Fruit fly (Drosophila melanogaster) whole organism, embryonic: ENCODE results near the gene kri.
A peak's percentile ranks its signal among the peaks of the same experiment; 100 is the strongest.

Experiments used
- Abd-B ChIP-seq: fragments of 200-800 bp; sonication (Bioruptor generic); optimal IDR thresholded peaks from 2 replicates; lab custom pipeline; 2018; ENCODE audit warnings: missing biosample characterization, mild to moderate bottlenecking, missing genetic modification characterization, moderate library complexity
- Bteb2 ChIP-seq: fragments of 200-800 bp; sonication (Bioruptor generic); optimal IDR thresholded peaks from 2 replicates; lab custom pipeline; 2016; ENCODE audit warnings: missing biosample characterization, missing genetic modification characterization
- CG10462 ChIP-seq: fragments of 200-800 bp; sonication (Bioruptor generic); optimal IDR thresholded peaks from 2 replicates; lab custom pipeline; 2016; ENCODE audit warnings: missing biosample characterization, missing genetic modification characterization
- CG12219 ChIP-seq: fragments of 200-800 bp; sonication (Bioruptor generic); optimal IDR thresholded peaks from 3 replicates; lab custom pipeline; 2018; ENCODE audit warnings: missing biosample characterization, mild to moderate bottlenecking, missing genetic modification characterization
- CG12769 ChIP-seq: fragments of 200-800 bp; sonication (Bioruptor generic); optimal IDR thresholded peaks from 2 replicates; lab custom pipeline; 2019; ENCODE audit warnings: missing biosample characterization, mild to moderate bottlenecking, missing genetic modification characterization, moderate library complexity
- CG13287 ChIP-seq: fragments of 200-800 bp; sonication (Bioruptor generic); IDR thresholded peaks from 2 replicates; pipeline ENCODE4 v1.3.6; 2022; ENCODE audit warnings: missing biosample characterization, missing genetic modification characterization; ENCODE audit not compliant: partially characterized antibody
- CG15269 ChIP-seq: fragments of 200-800 bp; sonication (Bioruptor generic); optimal IDR thresholded peaks from 2 replicates; lab custom pipeline; 2018; ENCODE audit warnings: missing biosample characterization, mild to moderate bottlenecking, missing genetic modification characterization, moderate library complexity
- CG15479 ChIP-seq: fragments of 200-800 bp; sonication (Bioruptor generic); optimal IDR thresholded peaks from 3 replicates; lab custom pipeline; 2019; ENCODE audit warnings: missing biosample characterization, mild to moderate bottlenecking, missing genetic modification characterization, moderate library complexity
- CG17802 ChIP-seq: fragments of 200-800 bp; sonication (Bioruptor generic); optimal IDR thresholded peaks from 2 replicates; lab custom pipeline; 2018; ENCODE audit warnings: missing biosample characterization, mild to moderate bottlenecking, missing genetic modification characterization, moderate library complexity
- CG2889 ChIP-seq: fragments of 200-800 bp; sonication (Bioruptor generic); IDR thresholded peaks from 3 replicates; pipeline ENCODE4 v1.3.6; 2022; ENCODE audit warnings: missing biosample characterization, missing genetic modification characterization
- CG31388 ChIP-seq: fragments of 200-800 bp; sonication (Bioruptor generic); optimal IDR thresholded peaks from 2 replicates; lab custom pipeline; 2016; ENCODE audit warnings: missing biosample characterization, missing genetic modification characterization
- CG3281 ChIP-seq: fragments of 200-800 bp; sonication (Bioruptor generic); optimal IDR thresholded peaks from 3 replicates; lab custom pipeline; 2017; ENCODE audit warnings: missing biosample characterization, mild to moderate bottlenecking, missing genetic modification characterization
- CG6254 ChIP-seq: fragments of 200-800 bp; sonication (Bioruptor generic); optimal IDR thresholded peaks from 3 replicates; lab custom pipeline; 2017; ENCODE audit warnings: mild to moderate bottlenecking, missing biosample characterization, missing genetic modification reagents, missing genetic modification characterization
- Dp ChIP-seq: fragments of 200-800 bp; sonication (Bioruptor generic); optimal IDR thresholded peaks from 2 replicates; lab custom pipeline; 2018; ENCODE audit warnings: missing biosample characterization, mild to moderate bottlenecking, missing genetic modification characterization, moderate library complexity
- Drgx ChIP-seq: fragments of 200-800 bp; sonication (Bioruptor generic); IDR thresholded peaks from 2 replicates; pipeline ENCODE4 v1.3.6; 2022; ENCODE audit warnings: missing biosample characterization, missing genetic modification characterization
- Fer3 ChIP-seq: fragments of 200-800 bp; sonication (Bioruptor generic); optimal IDR thresholded peaks from 2 replicates; lab custom pipeline; 2018; ENCODE audit warnings: missing biosample characterization, mild to moderate bottlenecking, missing genetic modification characterization, moderate library complexity
- Hr78 ChIP-seq, 2 experiments: fragments of 200-800 bp in 1 of 2; fragments of >200 bp in 1 of 2; sonication (Bioruptor generic) in 1 of 2; optimal IDR thresholded peaks; 2 replicates each; lab custom pipeline; 2017 to 2019; ENCODE audit warnings: missing biosample characterization in 2 of 2, missing genetic modification characterization in 2 of 2, mild to moderate bottlenecking in 1 of 2, moderate library complexity in 1 of 2
- Lim3 ChIP-seq: fragments of 200-800 bp; sonication (Bioruptor generic); IDR thresholded peaks from 2 replicates; pipeline ENCODE4 v1.3.6; 2022; ENCODE audit warnings: missing biosample characterization, missing genetic modification characterization
- NfI ChIP-seq: fragments of 200-800 bp; sonication (Bioruptor generic); optimal IDR thresholded peaks from 3 replicates; lab custom pipeline; 2018; ENCODE audit warnings: missing biosample characterization, mild to moderate bottlenecking, missing genetic modification characterization, moderate library complexity
- Opbp ChIP-seq: fragments of 200-800 bp; sonication (Bioruptor generic); IDR thresholded peaks from 3 replicates; pipeline ENCODE4 v1.3.6; 2022; ENCODE audit warnings: missing biosample characterization, missing genetic modification characterization; ENCODE audit not compliant: partially characterized antibody
- Scr ChIP-seq: fragments of 200-800 bp; sonication (Bioruptor generic); IDR thresholded peaks from 2 replicates; pipeline ENCODE4 v1.3.6; 2022; ENCODE audit warnings: missing biosample characterization, missing genetic modification characterization; ENCODE audit not compliant: partially characterized antibody
- cg ChIP-seq: fragments of 200-800 bp; sonication (Bioruptor generic); optimal IDR thresholded peaks from 3 replicates; lab custom pipeline; 2019; ENCODE audit warnings: missing biosample characterization, mild to moderate bottlenecking, missing genetic modification characterization, moderate library complexity
- chinmo ChIP-seq: fragments of 200-800 bp; sonication (Bioruptor generic); IDR thresholded peaks from 4 replicates; pipeline ENCODE4 v1.3.6; 2022; ENCODE audit warnings: missing biosample characterization, missing genetic modification characterization; ENCODE audit not compliant: partially characterized antibody
- ci ChIP-seq: fragments of 200-800 bp; sonication (Bioruptor generic); IDR thresholded peaks from 3 replicates; pipeline ENCODE4 v1.3.6; 2022; ENCODE audit warnings: missing biosample characterization, missing genetic modification characterization
- croc ChIP-seq: fragments of 200-800 bp; sonication (Bioruptor generic); conservative IDR thresholded peaks from 3 replicates; pipeline ENCODE4 v1.3.6; 2022; ENCODE audit warnings: missing biosample characterization, missing genetic modification characterization
- dan ChIP-seq: fragments of 200-800 bp; sonication (Bioruptor generic); IDR thresholded peaks from 2 replicates; pipeline ENCODE4 v1.3.6; 2022; ENCODE audit warnings: missing biosample characterization, missing genetic modification characterization
- ftz-f1 ChIP-seq: fragments of 200-800 bp; sonication (Bioruptor generic); optimal IDR thresholded peaks from 2 replicates; lab custom pipeline; 2016; ENCODE audit warnings: missing biosample characterization, missing genetic modification characterization
- ken ChIP-seq: fragments of 200-800 bp; sonication (Bioruptor generic); IDR thresholded peaks from 3 replicates; pipeline ENCODE4 v1.3.6; 2022; ENCODE audit warnings: missing biosample characterization, missing genetic modification characterization
- nom ChIP-seq: fragments of 200-800 bp; sonication (Bioruptor generic); optimal IDR thresholded peaks from 2 replicates; lab custom pipeline; 2017; ENCODE audit warnings: missing biosample characterization, missing genetic modification characterization, mild to moderate bottlenecking, moderate library complexity, missing genetic modification reagents
- oc ChIP-seq: fragments of 200-800 bp; sonication (Bioruptor generic); optimal IDR thresholded peaks from 2 replicates; lab custom pipeline; 2018; ENCODE audit warnings: missing biosample characterization, mild to moderate bottlenecking, missing genetic modification characterization, moderate library complexity
- odd ChIP-seq: fragments of 200-800 bp; sonication (Bioruptor generic); optimal IDR thresholded peaks from 2 replicates; lab custom pipeline; 2017; ENCODE audit warnings: missing biosample characterization, mild to moderate bottlenecking, missing genetic modification characterization
- row ChIP-seq: fragments of 200-800 bp; sonication (Bioruptor generic); IDR thresholded peaks from 3 replicates; pipeline ENCODE4 v1.3.6; 2022; ENCODE audit warnings: missing biosample characterization, missing genetic modification characterization
- unpg ChIP-seq: fragments of 200-800 bp; sonication (Bioruptor generic); optimal IDR thresholded peaks from 3 replicates; lab custom pipeline; 2018; ENCODE audit warnings: missing biosample characterization, mild to moderate bottlenecking, missing genetic modification characterization, moderate library complexity
- vvl ChIP-seq: fragments of 200-800 bp; sonication (Bioruptor generic); IDR thresholded peaks from 2 replicates; pipeline ENCODE4 v1.3.6; 2022; ENCODE audit warnings: missing biosample characterization, missing genetic modification characterization
- wor ChIP-seq: fragments of 200-800 bp; sonication (Bioruptor generic); IDR thresholded peaks from 2 replicates; pipeline ENCODE4 v1.3.6; 2022; ENCODE audit warnings: missing biosample characterization, missing genetic modification characterization
- z ChIP-seq: fragments of 200-800 bp; sonication (Bioruptor generic); IDR thresholded peaks from 3 replicates; pipeline ENCODE4 v1.3.6; 2022; ENCODE audit warnings: missing biosample characterization, missing genetic modification characterization
- zfh2 ChIP-seq: fragments of 200-800 bp; sonication (Bioruptor generic); optimal IDR thresholded peaks from 2 replicates; lab custom pipeline; 2016; ENCODE audit warnings: missing biosample characterization, missing genetic modification characterization

Gene kri

dm6 chr3L:5802063-5802531, 8.7 kb upstream of the kri start (continued):
- no peak for TF ChIP-seq ci (GFP tag; lab: Robert Waterston, UW)
- TF ChIP-seq Dp (GFP tag; lab: Kevin White, UChicago) = no peak
- no peak for TF ChIP-seq CG2889
- TF ChIP-seq Fer3 (tag; lab: Kevin White, UChicago) = no peak
- TF ChIP-seq row (GFP tag; lab: Robert Waterston, UW) = no peak
- no peak for TF ChIP-seq unpg (GFP tag; lab: Kevin White, UChicago)
- peak; percentile 70 for TF ChIP-seq z (GFP tag; lab: Robert Waterston, UW)
- no peak for TF ChIP-seq CG3281
- TF ChIP-seq oc (tag; lab: Kevin White, UChicago) = peak; percentile 62
- peak; percentile 17 for TF ChIP-seq CG12769
- peak; percentile 19 for TF ChIP-seq CG15269 (tag; lab: Kevin White, UChicago)
- TF ChIP-seq CG17802 (tag; lab: Kevin White, UChicago) = no peak
- TF ChIP-seq zfh2 (GFP tag; lab: Kevin White, UChicago) = no peak
- TF ChIP-seq ftz-f1 (GFP tag; lab: Kevin White, UChicago) = peak; percentile 49
- TF ChIP-seq CG12219 (GFP tag; lab: Kevin White, UChicago) = no peak
- 0 out of 2 replicates have a peak, but pooled peaks have one; percentile 34 for TF ChIP-seq Drgx (GFP tag; lab: Robert Waterston, UW)
- TF ChIP-seq croc = no peak
- TF ChIP-seq Opbp (GFP tag; lab: Robert Waterston, UW) = no peak
- TF ChIP-seq Scr (GFP tag; lab: Robert Waterston, UW) = no peak
- no peak for TF ChIP-seq Abd-B (GFP tag; lab: Kevin White, UChicago)
- TF ChIP-seq dan (GFP tag; lab: Robert Waterston, UW) = no peak
- no peak for TF ChIP-seq wor (GFP tag; lab: Robert Waterston, UW)
- 0 out of 4 replicates have a peak, but pooled peaks have one; percentile 58 for TF ChIP-seq chinmo (GFP tag; lab: Robert Waterston, UW)
- TF ChIP-seq nom (GFP tag; lab: Kevin White, UChicago) = peak; percentile 11
- no peak for TF ChIP-seq odd (GFP tag; lab: Kevin White, UChicago)
- TF ChIP-seq Hr78 (GFP tag; optimal IDR thresholded peaks at IDR 0.05; lab: Kevin White, UChicago) = peak in 1 of 2 experiments; percentile 22
- no peak for TF ChIP-seq CG31388 (GFP tag; lab: Kevin White, UChicago)
- no peak for TF ChIP-seq CG13287 (GFP tag; lab: Robert Waterston, UW)
- peak; percentile 35; the same call in 1 of the 2 replicates for TF ChIP-seq vvl (GFP tag; lab: Robert Waterston, UW)
- no peak for TF ChIP-seq ken (GFP tag; lab: Robert Waterston, UW)
- TF ChIP-seq Lim3 = no peak
- no peak for TF ChIP-seq NfI (GFP tag; lab: Kevin White, UChicago)
- TF ChIP-seq CG15479 = no peak
- no peak for TF ChIP-seq cg (GFP tag; lab: Kevin White, UChicago)

dm6 chr3L:5802733-5803132, 8.0 kb upstream of the kri start, which contains the start of gene CG42272:
CG42272 (plus strand) TSS chr3L:5803033.
- no peak for TF ChIP-seq CG10462 (GFP tag; lab: Kevin White, UChicago)
- TF ChIP-seq Bteb2 = no peak
- TF ChIP-seq CG6254 = no peak
